Worm (Caenorhabditis elegans) whole organism, L1 larva: ENCODE results near the gene dnj-23.

Experiments used
- ama-1 ChIP-seq: fragments of 150-350 bp; optimal IDR thresholded peaks from 2 replicates; lab custom pipeline; 2014
- ceh-8 ChIP-seq: fragments of 200-800 bp; sonication (Bioruptor generic); optimal IDR thresholded peaks from 2 replicates; lab custom pipeline; 2018; ENCODE audit warnings: mild to moderate bottlenecking, missing genetic modification characterization, moderate library complexity, missing compliant biosample characterization
- elt-2 ChIP-seq: sonication (generic microtip); optimal IDR thresholded peaks from 2 replicates; lab custom pipeline; 2016; ENCODE audit warnings: missing genetic modification characterization, mild to moderate bottlenecking, inconsistent platforms, missing compliant biosample characterization, missing genetic modification reagents
- fkh-10 ChIP-seq: sonication (generic microtip); optimal IDR thresholded peaks from 2 replicates; lab custom pipeline; 2017; ENCODE audit warnings: missing biosample characterization, missing genetic modification reagents, missing genetic modification characterization
- fos-1 ChIP-seq: fragments of 150-350 bp; optimal IDR thresholded peaks from 2 replicates; lab custom pipeline; 2014; ENCODE audit warnings: missing biosample characterization, missing genetic modification characterization
- lin-13 ChIP-seq: fragments of 150-350 bp; optimal IDR thresholded peaks from 2 replicates; lab custom pipeline; 2014; ENCODE audit warnings: missing biosample characterization, missing genetic modification reagents, missing genetic modification characterization
- nhr-84 ChIP-seq: sonication (generic microtip); optimal IDR thresholded peaks from 2 replicates; lab custom pipeline; 2017; ENCODE audit warnings: missing biosample characterization, missing genetic modification characterization
- tbx-2 ChIP-seq: sonication (generic microtip); optimal IDR thresholded peaks from 2 replicates; lab custom pipeline; 2016; ENCODE audit warnings: missing genetic modification characterization, missing compliant biosample characterization
- tlp-1 ChIP-seq: fragments of 150-350 bp; optimal IDR thresholded peaks from 2 replicates; lab custom pipeline; 2014; ENCODE audit warnings: missing biosample characterization, missing genetic modification characterization

ce11 chrII:9093584-9093983 is 14.8 kb downstream of the dnj-23 start, which contains the start of gene C07H4.1:
- no peak for TF ChIP-seq fkh-10 (GFP tag; lab: Kevin White, UChicago)
- TF ChIP-seq fos-1 (tag; lab: Kevin White, UChicago) = no peak
- no peak for TF ChIP-seq ama-1 (lab: Kevin White, UChicago)
- no peak for TF ChIP-seq lin-13 (GFP tag; lab: Kevin White, UChicago)
- no peak for TF ChIP-seq tlp-1 (tag; lab: Kevin White, UChicago)
- no peak for TF ChIP-seq elt-2
- no peak for TF ChIP-seq tbx-2 (tag; lab: Kevin White, UChicago)
- no peak for TF ChIP-seq nhr-84 (tag; lab: Kevin White, UChicago)
- TF ChIP-seq ceh-8 (GFP tag; lab: Kevin White, UChicago) = no peak
